Fruit fly (Drosophila melanogaster): ENCODE results near the gene ppan.

The ppan gene

dm6 chr3R:21161620-21162029, 45.6 kb downstream of the ppan start (continued):
- TF ChIP-seq CG34224 (GFP tag; IDR thresholded peaks at IDR 0.05; ENCODE audit: partially characterized antibody): no peak
- TF ChIP-seq CG30431 (GFP tag; optimal IDR thresholded peaks at IDR 0.05): no peak
- peak; percentile 31 for TF ChIP-seq Myb (GFP tag; optimal IDR thresholded peaks at IDR 0.05)
- peak; percentile 41; the same call in 1 of the 2 replicates for TF ChIP-seq Ada2b (GFP tag; IDR thresholded peaks at IDR 0.05)
- peak; percentile 59 for TF ChIP-seq CG7839 (tag; optimal IDR thresholded peaks at IDR 0.05)
- TF ChIP-seq CG8478 (optimal IDR thresholded peaks at IDR 0.05): no peak
- TF ChIP-seq ATbp (GFP tag; optimal IDR thresholded peaks at IDR 0.05): no peak
- TF ChIP-seq NC2β (GFP tag; optimal IDR thresholded peaks at IDR 0.05): no peak
- no peak for TF ChIP-seq Dfd (GFP tag; optimal IDR thresholded peaks at IDR 0.05)
- TF ChIP-seq Dbx (GFP tag; IDR thresholded peaks at IDR 0.05): 0 out of 3 replicates have a peak, but pooled peaks have one; percentile 52
- peak; percentile 66 for TF ChIP-seq slbo (GFP tag; IDR thresholded peaks at IDR 0.05)
- no peak for TF ChIP-seq dimm (GFP tag; IDR thresholded peaks at IDR 0.05)
- TF ChIP-seq CG15514 (GFP tag; optimal IDR thresholded peaks at IDR 0.05): peak; percentile 27
- no peak; the same call in 1 of the 2 replicates for TF ChIP-seq E2f2 (GFP tag; IDR thresholded peaks at IDR 0.05)
- TF ChIP-seq CG15269 (tag; optimal IDR thresholded peaks at IDR 0.05): peak; percentile 66
- TF ChIP-seq Blimp-1 (GFP tag; optimal IDR thresholded peaks at IDR 0.05): no peak
- no peak for TF ChIP-seq Kr (GFP tag; optimal IDR thresholded peaks at IDR 0.05)
- TF ChIP-seq emc (GFP tag; optimal IDR thresholded peaks at IDR 0.05): no peak
- TF ChIP-seq jumu (GFP tag; optimal IDR thresholded peaks at IDR 0.05): no peak
- TF ChIP-seq oc (tag; optimal IDR thresholded peaks at IDR 0.05): no peak
- no peak for TF ChIP-seq Eip74EF (GFP tag; optimal IDR thresholded peaks at IDR 0.05)
- TF ChIP-seq pb (GFP tag; optimal IDR thresholded peaks at IDR 0.05): no peak
- TF ChIP-seq CG10462 (GFP tag; optimal IDR thresholded peaks at IDR 0.05): no peak
- peak; percentile 61 for TF ChIP-seq grau (tag; optimal IDR thresholded peaks at IDR 0.05)
- no peak for TF ChIP-seq CG33213 (GFP tag; optimal IDR thresholded peaks at IDR 0.05)
- no peak for TF ChIP-seq h (optimal IDR thresholded peaks at IDR 0.05)
- TF ChIP-seq CG4282 (GFP tag; optimal IDR thresholded peaks at IDR 0.05): no peak
- TF ChIP-seq Jarid2 (GFP tag; optimal IDR thresholded peaks at IDR 0.05): no peak
- no peak for TF ChIP-seq CG8281 (tag; optimal IDR thresholded peaks at IDR 0.05)
- no peak for TF ChIP-seq HmgD (GFP tag; optimal IDR thresholded peaks at IDR 0.05)
- TF ChIP-seq CG4424 (GFP tag; optimal IDR thresholded peaks at IDR 0.05): no peak
- no peak for TF ChIP-seq gcm (GFP tag; optimal IDR thresholded peaks at IDR 0.05)
- no peak for TF ChIP-seq CG11247 (GFP tag; IDR thresholded peaks at IDR 0.05)
- no peak for TF ChIP-seq danr (GFP tag; IDR thresholded peaks at IDR 0.05)
- 0 out of 2 replicates have a peak, but pooled peaks have one; percentile 26 for TF ChIP-seq CG6689 (GFP tag; IDR thresholded peaks at IDR 0.05)
- no peak for TF ChIP-seq HLH3B (GFP tag; IDR thresholded peaks at IDR 0.05)
- TF ChIP-seq CG10267 (tag; optimal IDR thresholded peaks at IDR 0.05): no peak
- no peak for TF ChIP-seq amos (GFP tag; IDR thresholded peaks at IDR 0.05; ENCODE audit: partially characterized antibody)
- TF ChIP-seq stwl (tag; optimal IDR thresholded peaks at IDR 0.05): no peak
- peak; percentile 53 for TF ChIP-seq Fer1 (GFP tag; optimal IDR thresholded peaks at IDR 0.05)
- TF ChIP-seq gsb-n (tag; optimal IDR thresholded peaks at IDR 0.05): no peak
- TF ChIP-seq H15 (GFP tag; IDR thresholded peaks at IDR 0.05): 0 out of 3 replicates have a peak, but pooled peaks have one; percentile 7
- no peak for TF ChIP-seq corto (GFP tag; optimal IDR thresholded peaks at IDR 0.05)
- TF ChIP-seq Deaf1 (tag; optimal IDR thresholded peaks at IDR 0.05): peak; percentile 17
- no peak for TF ChIP-seq CG13296 (GFP tag; optimal IDR thresholded peaks at IDR 0.05)
- no peak for TF ChIP-seq CG18476 (GFP tag; optimal IDR thresholded peaks at IDR 0.05)
- TF ChIP-seq zfh1 (GFP tag; IDR thresholded peaks at IDR 0.05): no peak
- peak; percentile 77 for TF ChIP-seq exex (tag; optimal IDR thresholded peaks at IDR 0.05)
- TF ChIP-seq onecut (GFP tag; IDR thresholded peaks at IDR 0.05): no peak
- no peak for TF ChIP-seq zfh2 (GFP tag; optimal IDR thresholded peaks at IDR 0.05)
- TF ChIP-seq sr (GFP tag; IDR thresholded peaks at IDR 0.05): no peak
- TF ChIP-seq CG17568 (GFP tag; optimal IDR thresholded peaks at IDR 0.05): peak; percentile 50
